Fruit fly (Drosophila melanogaster): ENCODE results near the gene GC.

The GC gene

dm6 chr3L:1667423-1667822 is 38.3 kb upstream of the GC start:
- TF ChIP-seq D1 (tag; optimal IDR thresholded peaks at IDR 0.05) (no peak), CG8301 (tag; optimal IDR thresholded peaks at IDR 0.05) (no peak), CG13204 (GFP tag; optimal IDR thresholded peaks at IDR 0.05) (no peak), CG10348 (GFP tag; IDR thresholded peaks at IDR 0.05) (no peak), CG32121 (GFP tag; IDR thresholded peaks at IDR 0.05) (no peak), Snoo (tag; optimal IDR thresholded peaks at IDR 0.05) (no peak), Ets98B (GFP tag; IDR thresholded peaks at IDR 0.05) (no peak), Pif1B (GFP tag; optimal IDR thresholded peaks at IDR 0.05) (no peak)

- TF ChIP-seq CG8159 (tag; optimal IDR thresholded peaks at IDR 0.05), result no peak
Observed at dm6 chr3L:1665544-1665943, 36.4 kb upstream of the GC start.

dm6 chr3L:1664876-1665275 is 35.8 kb upstream of the GC start, which contains the start of the genes Srrm234 and CG7974:
Gene Srrm234 (minus strand): TSS chr3L:1665064.
Gene CG7974 (plus strand): TSS chr3L:1665138.
- no peak for TF ChIP-seq Snoo (tag; optimal IDR thresholded peaks at IDR 0.05)
- no peak for TF ChIP-seq gl (tag; optimal IDR thresholded peaks at IDR 0.05)
- no peak for TF ChIP-seq CG14655 (GFP tag; optimal IDR thresholded peaks at IDR 0.05)
- no peak for TF ChIP-seq fd96Ca (GFP tag; IDR thresholded peaks at IDR 0.05)
- no peak for TF ChIP-seq D1 (tag; optimal IDR thresholded peaks at IDR 0.05)
- TF ChIP-seq CG17806 (tag; optimal IDR thresholded peaks at IDR 0.05), result no peak
- TF ChIP-seq Ets98B (GFP tag; IDR thresholded peaks at IDR 0.05), result no peak
- TF ChIP-seq CG34367 (tag; optimal IDR thresholded peaks at IDR 0.05), result no peak
- no peak for TF ChIP-seq CG4496 (GFP tag; IDR thresholded peaks at IDR 0.05)
- no peak for TF ChIP-seq CG8159 (tag; optimal IDR thresholded peaks at IDR 0.05)
- no peak for TF ChIP-seq EcR (GFP tag; optimal IDR thresholded peaks at IDR 0.05)
- no peak for TF ChIP-seq CG9948 (tag; optimal IDR thresholded peaks at IDR 0.05)
- no peak for TF ChIP-seq CG8301 (tag; optimal IDR thresholded peaks at IDR 0.05)
- TF ChIP-seq Pif1B (GFP tag; optimal IDR thresholded peaks at IDR 0.05), result no peak
- TF ChIP-seq CG32121 (GFP tag; IDR thresholded peaks at IDR 0.05), result no peak
- no peak for TF ChIP-seq CG12605 (GFP tag; IDR thresholded peaks at IDR 0.05)
- no peak for TF ChIP-seq CG13204 (GFP tag; optimal IDR thresholded peaks at IDR 0.05)
- TF ChIP-seq Pif1A (GFP tag; optimal IDR thresholded peaks at IDR 0.05), result no peak
- no peak for TF ChIP-seq CG10348 (GFP tag; IDR thresholded peaks at IDR 0.05)

- TF ChIP-seq CG15710 (tag; optimal IDR thresholded peaks at IDR 0.05), result no peak
- 0 out of 3 replicates have a peak, but pooled peaks have one; percentile 17 for TF ChIP-seq fd96Ca (GFP tag; IDR thresholded peaks at IDR 0.05)
- TF ChIP-seq CG4496 (GFP tag; IDR thresholded peaks at IDR 0.05), result no peak
Observed at dm6 chr3L:1664205-1664604, 35.1 kb upstream of the GC start.

dm6 chr3L:1663531-1663930 is 34.4 kb upstream of the GC start:
- TF ChIP-seq CG13204 (GFP tag; optimal IDR thresholded peaks at IDR 0.05) (no peak), Pif1B (GFP tag; optimal IDR thresholded peaks at IDR 0.05) (no peak), Snoo (tag; optimal IDR thresholded peaks at IDR 0.05) (no peak), CG8159 (tag; optimal IDR thresholded peaks at IDR 0.05) (no peak), CG14655 (GFP tag; optimal IDR thresholded peaks at IDR 0.05) (no peak), CG8301 (tag; optimal IDR thresholded peaks at IDR 0.05) (no peak), CG4496 (GFP tag; IDR thresholded peaks at IDR 0.05) (no peak), CG15710 (tag; optimal IDR thresholded peaks at IDR 0.05) (no peak), fd96Ca (GFP tag; IDR thresholded peaks at IDR 0.05) (no peak), CG17806 (tag; optimal IDR thresholded peaks at IDR 0.05) (no peak), CG9948 (tag; optimal IDR thresholded peaks at IDR 0.05) (no peak), rn (GFP tag; IDR thresholded peaks at IDR 0.05) (no peak), CG34367 (tag; optimal IDR thresholded peaks at IDR 0.05) (no peak), Ets98B (GFP tag; IDR thresholded peaks at IDR 0.05) (no peak), CG10348 (GFP tag; IDR thresholded peaks at IDR 0.05) (no peak), EcR (GFP tag; optimal IDR thresholded peaks at IDR 0.05) (no peak), Pif1A (GFP tag; optimal IDR thresholded peaks at IDR 0.05) (no peak), D1 (tag; optimal IDR thresholded peaks at IDR 0.05) (no peak), CG12605 (GFP tag; IDR thresholded peaks at IDR 0.05) (no peak), CG32121 (GFP tag; IDR thresholded peaks at IDR 0.05) (no peak)

- TF ChIP-seq CG13204 (GFP tag; optimal IDR thresholded peaks at IDR 0.05), result peak; percentile 28
- no peak for TF ChIP-seq CG8301 (tag; optimal IDR thresholded peaks at IDR 0.05)
Observed at dm6 chr3L:1661738-1662370, 32.8 kb upstream of the GC start.

- TF ChIP-seq CG12605 (GFP tag; IDR thresholded peaks at IDR 0.05) (no peak), CG4496 (GFP tag; IDR thresholded peaks at IDR 0.05) (no peak), CG34367 (tag; optimal IDR thresholded peaks at IDR 0.05) (no peak), D1 (tag; optimal IDR thresholded peaks at IDR 0.05) (no peak), fd96Ca (GFP tag; IDR thresholded peaks at IDR 0.05) (no peak), Pif1B (GFP tag; optimal IDR thresholded peaks at IDR 0.05) (no peak), CG8159 (tag; optimal IDR thresholded peaks at IDR 0.05) (no peak), CG13204 (GFP tag; optimal IDR thresholded peaks at IDR 0.05) (no peak), EcR (GFP tag; optimal IDR thresholded peaks at IDR 0.05) (no peak), Snoo (tag; optimal IDR thresholded peaks at IDR 0.05) (no peak), CG10348 (GFP tag; IDR thresholded peaks at IDR 0.05) (no peak), CG8301 (tag; optimal IDR thresholded peaks at IDR 0.05) (no peak), CG17806 (tag; optimal IDR thresholded peaks at IDR 0.05) (no peak), CG32121 (GFP tag; IDR thresholded peaks at IDR 0.05) (no peak), CG15710 (tag; optimal IDR thresholded peaks at IDR 0.05) (no peak), gl (tag; optimal IDR thresholded peaks at IDR 0.05) (no peak), rn (GFP tag; IDR thresholded peaks at IDR 0.05) (no peak), CG9948 (tag; optimal IDR thresholded peaks at IDR 0.05) (no peak), Pif1A (GFP tag; optimal IDR thresholded peaks at IDR 0.05) (no peak), Ets98B (GFP tag; IDR thresholded peaks at IDR 0.05) (no peak)
Observed at dm6 chr3L:1653752-1654151, 24.7 kb upstream of the GC start.

Measured in whole organism, pupa.